Worm (Caenorhabditis elegans) whole organism, L1 larva: Measurements from ENCODE around the gene lsm-4.

Source experiments
- C04F5.9 ChIP-seq: sonication (generic microtip); optimal IDR thresholded peaks from 2 replicates; lab custom pipeline; 2016; ENCODE audit warnings: missing genetic modification characterization, missing compliant biosample characterization
- C16A3.4 ChIP-seq: fragments of 150-350 bp; optimal IDR thresholded peaks from 2 replicates; lab custom pipeline; 2014; ENCODE audit warnings: missing biosample characterization, missing genetic modification characterization
- aha-1 ChIP-seq: fragments of 150-350 bp; optimal IDR thresholded peaks from 2 replicates; lab custom pipeline; 2014; ENCODE audit warnings: missing biosample characterization, missing genetic modification characterization
- alr-1 ChIP-seq: fragments of 200-800 bp; sonication (Bioruptor generic); optimal IDR thresholded peaks from 2 replicates; lab custom pipeline; 2018; ENCODE audit warnings: borderline replicate concordance, mild to moderate bottlenecking, missing genetic modification characterization, missing compliant biosample characterization
- aly-2 ChIP-seq: fragments of 150-350 bp; optimal IDR thresholded peaks from 2 replicates; lab custom pipeline; 2014; ENCODE audit warnings: missing biosample characterization, missing genetic modification characterization
- ama-1 ChIP-seq: fragments of 150-350 bp; optimal IDR thresholded peaks from 2 replicates; lab custom pipeline; 2014
- blmp-1 ChIP-seq: fragments of 150-350 bp; optimal IDR thresholded peaks from 2 replicates; lab custom pipeline; 2014; ENCODE audit warnings: missing biosample characterization, missing genetic modification characterization
- ceh-82 ChIP-seq, 3 experiments: fragments of 150-350 bp in 1 of 3; sonication (generic microtip) in 2 of 3; optimal IDR thresholded peaks; 2 replicates each; lab custom pipeline; 2014 to 2017; ENCODE audit warnings: missing biosample characterization in 3 of 3, missing genetic modification characterization in 3 of 3
- ceh-88 ChIP-seq: fragments of 200-800 bp; sonication (Bioruptor generic); IDR thresholded peaks from 2 replicates; pipeline ENCODE4 v1.3.6; 2022; ENCODE audit warnings: missing genetic modification characterization, missing compliant biosample characterization
- ces-1 ChIP-seq: fragments of 150-350 bp; optimal IDR thresholded peaks from 2 replicates; lab custom pipeline; 2014; ENCODE audit warnings: missing biosample characterization, missing genetic modification reagents, missing genetic modification characterization
- dpl-1 ChIP-seq, 3 experiments: fragments of 150-350 bp in 2 of 3; sonication (generic microtip) in 1 of 3; optimal IDR thresholded peaks; 2 replicates each; lab custom pipeline; 2014 to 2017; ENCODE audit warnings: missing biosample characterization in 3 of 3, missing genetic modification characterization in 3 of 3, missing genetic modification reagents in 3 of 3
- efl-1 ChIP-seq, 4 experiments: fragments of 150-350 bp; optimal IDR thresholded peaks in 3 of 4; peaks in 1 of 4; 1 replicate in 1 of 4; 2 replicates in 3 of 4; lab custom pipeline; 2014; ENCODE audit warnings: missing biosample characterization in 2 of 4, missing genetic modification characterization in 2 of 4, missing genetic modification reagents in 2 of 4
- efl-3 ChIP-seq: fragments of 200-800 bp; sonication (Bioruptor generic); optimal IDR thresholded peaks from 2 replicates; lab custom pipeline; 2018; ENCODE audit warnings: mild to moderate bottlenecking, missing genetic modification characterization, missing compliant biosample characterization
- egl-13 ChIP-seq: sonication (generic microtip); optimal IDR thresholded peaks from 2 replicates; lab custom pipeline; 2016; ENCODE audit warnings: missing genotype, missing genetic modification reagents, missing genetic modification characterization, missing compliant biosample characterization
- egl-27 ChIP-seq, 2 experiments: fragments of 150-350 bp in 1 of 2; sonication (generic microtip); optimal IDR thresholded peaks; 3 replicates each; lab custom pipeline; 2017 to 2018; ENCODE audit warnings: missing biosample characterization in 2 of 2, missing genetic modification characterization in 2 of 2, missing genetic modification reagents in 2 of 2
- elt-2 ChIP-seq: sonication (generic microtip); optimal IDR thresholded peaks from 2 replicates; lab custom pipeline; 2016; ENCODE audit warnings: missing genetic modification characterization, mild to moderate bottlenecking, inconsistent platforms, missing compliant biosample characterization, missing genetic modification reagents
- fkh-10 ChIP-seq: sonication (generic microtip); optimal IDR thresholded peaks from 2 replicates; lab custom pipeline; 2017; ENCODE audit warnings: missing biosample characterization, missing genetic modification reagents, missing genetic modification characterization
- fkh-4 ChIP-seq: sonication (generic microtip); optimal IDR thresholded peaks from 2 replicates; lab custom pipeline; 2016; ENCODE audit warnings: missing compliant biosample characterization, missing genetic modification characterization, borderline replicate concordance
- fkh-8 ChIP-seq: sonication (generic microtip); optimal IDR thresholded peaks from 2 replicates; lab custom pipeline; 2016; ENCODE audit warnings: mild to moderate bottlenecking, missing genetic modification characterization, missing compliant biosample characterization
- fos-1 ChIP-seq: fragments of 150-350 bp; optimal IDR thresholded peaks from 2 replicates; lab custom pipeline; 2014; ENCODE audit warnings: missing biosample characterization, missing genetic modification characterization
- grh-1 ChIP-seq: fragments of 200-800 bp; sonication (Bioruptor generic); IDR thresholded peaks from 2 replicates; pipeline ENCODE4 v1.3.6; 2022; ENCODE audit warnings: missing genetic modification reagents, missing genetic modification characterization, missing compliant biosample characterization
- jun-1 ChIP-seq: fragments of 150-350 bp; optimal IDR thresholded peaks from 2 replicates; lab custom pipeline; 2014; ENCODE audit warnings: missing biosample characterization, missing genetic modification reagents, missing genetic modification characterization
- lin-14 ChIP-seq: fragments of 200-800 bp; sonication (Bioruptor generic); optimal IDR thresholded peaks from 2 replicates; lab custom pipeline; 2018; ENCODE audit warnings: mild to moderate bottlenecking, missing genetic modification characterization, moderate library complexity, missing compliant biosample characterization
- lin-35 ChIP-seq, 2 experiments: fragments of 150-350 bp; optimal IDR thresholded peaks; 2 replicates each; lab custom pipeline; 2014; ENCODE audit warnings: missing biosample characterization in 2 of 2, missing genetic modification characterization in 2 of 2, missing genetic modification reagents in 2 of 2
- lir-3 ChIP-seq: sonication (generic microtip); optimal IDR thresholded peaks from 2 replicates; lab custom pipeline; 2016; ENCODE audit warnings: mild to moderate bottlenecking, missing genetic modification characterization, moderate library complexity, missing compliant biosample characterization; ENCODE audit not compliant: poor library complexity
- lsy-2 ChIP-seq, 2 experiments: fragments of 150-350 bp; optimal IDR thresholded peaks; 2 replicates each; lab custom pipeline; 2014; ENCODE audit warnings: missing biosample characterization in 2 of 2, missing genetic modification characterization in 2 of 2
- mab-9 ChIP-seq: fragments of 200-800 bp; sonication (Bioruptor generic); IDR thresholded peaks from 2 replicates; pipeline ENCODE4 v1.3.6; 2022; ENCODE audit warnings: missing genetic modification reagents, missing genetic modification characterization, missing compliant biosample characterization
- mdl-1 ChIP-seq, 2 experiments: fragments of 150-350 bp; optimal IDR thresholded peaks; 2 replicates each; lab custom pipeline; 2014 to 2017; ENCODE audit warnings: missing biosample characterization in 2 of 2, missing genetic modification characterization in 2 of 2, inconsistent platforms in 1 of 2
- mep-1 ChIP-seq: fragments of 150-350 bp; optimal IDR thresholded peaks from 2 replicates; lab custom pipeline; 2014; ENCODE audit warnings: missing biosample characterization, missing genetic modification characterization
- nhr-11 ChIP-seq: fragments of 150-350 bp; optimal IDR thresholded peaks from 2 replicates; lab custom pipeline; 2014; ENCODE audit warnings: missing biosample characterization, missing genetic modification characterization
- nhr-19 ChIP-seq: fragments of 200-800 bp; sonication (Bioruptor generic); conservative IDR thresholded peaks from 2 replicates; pipeline ENCODE4 v1.3.6; 2022; ENCODE audit warnings: missing genetic modification characterization, missing compliant biosample characterization
- nhr-20 ChIP-seq: sonication (generic microtip); optimal IDR thresholded peaks from 2 replicates; lab custom pipeline; 2016; ENCODE audit warnings: mild to moderate bottlenecking, missing genetic modification characterization, missing compliant biosample characterization
- nhr-237 ChIP-seq: fragments of 150-350 bp; optimal IDR thresholded peaks from 2 replicates; lab custom pipeline; 2014; ENCODE audit warnings: missing biosample characterization, missing genetic modification characterization
- nhr-28 ChIP-seq: fragments of 150-350 bp; optimal IDR thresholded peaks from 2 replicates; lab custom pipeline; 2014; ENCODE audit warnings: missing biosample characterization, missing genetic modification characterization
- nhr-47 ChIP-seq: sonication (generic microtip); optimal IDR thresholded peaks from 2 replicates; lab custom pipeline; 2016; ENCODE audit warnings: mild to moderate bottlenecking, missing genetic modification characterization, moderate library complexity, missing compliant biosample characterization
- nhr-84 ChIP-seq: sonication (generic microtip); optimal IDR thresholded peaks from 2 replicates; lab custom pipeline; 2017; ENCODE audit warnings: missing biosample characterization, missing genetic modification characterization
- nhr-85 ChIP-seq: sonication (generic microtip); peaks from one replicate; lab custom pipeline; 2016; ENCODE audit warnings: missing genetic modification characterization, inconsistent platforms, missing compliant biosample characterization
- pax-3 ChIP-seq: fragments of 200-800 bp; sonication (Bioruptor generic); optimal IDR thresholded peaks from 2 replicates; lab custom pipeline; 2018; ENCODE audit warnings: mild to moderate bottlenecking, missing genetic modification characterization, moderate library complexity, missing compliant biosample characterization
- pqm-1 ChIP-seq: sonication (generic microtip); optimal IDR thresholded peaks from 3 replicates; lab custom pipeline; 2017; ENCODE audit warnings: missing biosample characterization, missing genetic modification characterization
- skn-1 ChIP-seq: fragments of 150-350 bp; optimal IDR thresholded peaks from 2 replicates; lab custom pipeline; 2014; ENCODE audit warnings: missing biosample characterization, missing genetic modification characterization
- snu-23 ChIP-seq: sonication (generic microtip); optimal IDR thresholded peaks from 2 replicates; lab custom pipeline; 2016; ENCODE audit warnings: missing genetic modification characterization, missing compliant biosample characterization
- sptf-1 ChIP-seq: fragments of 150-350 bp; optimal IDR thresholded peaks from 2 replicates; lab custom pipeline; 2014; ENCODE audit warnings: missing biosample characterization, missing genetic modification characterization
- tbx-2 ChIP-seq: sonication (generic microtip); optimal IDR thresholded peaks from 2 replicates; lab custom pipeline; 2016; ENCODE audit warnings: missing genetic modification characterization, missing compliant biosample characterization
- tlp-1 ChIP-seq: fragments of 150-350 bp; optimal IDR thresholded peaks from 2 replicates; lab custom pipeline; 2014; ENCODE audit warnings: missing biosample characterization, missing genetic modification characterization
- unc-130 ChIP-seq: fragments of 150-350 bp; optimal IDR thresholded peaks from 2 replicates; lab custom pipeline; 2017; ENCODE audit warnings: missing biosample characterization, missing genetic modification characterization, inconsistent platforms
- unc-30 ChIP-seq: sonication (generic microtip); optimal IDR thresholded peaks from 2 replicates; lab custom pipeline; 2017; ENCODE audit warnings: missing biosample characterization, missing genetic modification characterization
- unc-86 ChIP-seq: sonication (generic microtip); optimal IDR thresholded peaks from 2 replicates; lab custom pipeline; 2016; ENCODE audit warnings: missing genetic modification characterization, missing compliant biosample characterization
- xbp-1 ChIP-seq: sonication (generic microtip); optimal IDR thresholded peaks from 2 replicates; lab custom pipeline; 2016; ENCODE audit warnings: missing genetic modification characterization, missing compliant biosample characterization
- ztf-11 ChIP-seq, 2 experiments: sonication (generic microtip); optimal IDR thresholded peaks; 2 replicates each; lab custom pipeline; 2016 to 2017; ENCODE audit warnings: missing genetic modification characterization in 2 of 2, missing biosample characterization in 1 of 2, missing compliant biosample characterization in 1 of 2

Gene lsm-4

DNA sequence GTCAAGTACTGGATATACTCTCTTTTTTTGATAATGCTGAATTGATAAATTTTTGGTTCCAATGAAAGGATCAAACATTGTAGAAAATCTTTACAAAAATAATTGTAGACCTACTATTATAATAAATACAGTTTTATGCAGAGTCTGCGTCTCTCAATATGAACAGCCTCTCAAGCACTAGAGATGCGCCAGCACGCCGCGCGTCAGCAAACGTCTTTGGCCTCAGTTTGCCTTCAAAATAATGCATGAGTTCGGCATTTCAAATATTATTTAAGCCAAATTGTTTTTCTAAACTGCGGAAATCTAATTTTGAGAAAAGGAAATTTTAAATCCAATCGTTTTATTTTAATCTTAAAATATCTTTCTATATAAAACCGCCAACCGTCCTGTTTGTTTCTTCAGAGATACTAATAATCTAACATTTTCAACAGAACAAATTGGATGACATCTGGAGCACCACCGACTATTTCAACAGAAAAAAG lies 48.7 kb upstream of the lsm-4 start, which contains the start of gene cul-4 (continued):
- TF ChIP-seq xbp-1 (tag; lab: Kevin White, UChicago) (peak; percentile 85), lin-14 (GFP tag; lab: Kevin White, UChicago) (no peak), unc-30 (tag; lab: Kevin White, UChicago) (no peak), lir-3 (tag; lab: Kevin White, UChicago) (peak; percentile 85), sptf-1 (no peak), egl-13 (tag; lab: Kevin White, UChicago) (peak; percentile 65), tlp-1 (no peak), lsy-2 (tag; optimal IDR thresholded peaks at IDR 0.05; lab: Kevin White, UChicago) (peak; percentile 84 to 88), C04F5.9 (tag; lab: Kevin White, UChicago) (peak; percentile 59), ztf-11 (tag; optimal IDR thresholded peaks at IDR 0.05; lab: Kevin White, UChicago) (peak in 1 of 2 experiments; percentile 31), skn-1 (tag; lab: Kevin White, UChicago) (peak; percentile 64), snu-23 (GFP tag; lab: Kevin White, UChicago) (peak; percentile 84), pax-3 (no peak), pqm-1 (no peak), dpl-1 (GFP tag; optimal IDR thresholded peaks at IDR 0.05; lab: Kevin White, UChicago) (peak; percentile 59 to 82 (median 82)), efl-3 (GFP tag; lab: Kevin White, UChicago) (no peak), mab-9 (GFP tag; lab: Robert Waterston, UW) (peak; percentile 66; the same call in 1 of the 2 replicates), mep-1 (peak; percentile 90), egl-27 (tag; optimal IDR thresholded peaks at IDR 0.05; lab: Kevin White, UChicago) (no peak), alr-1 (no peak), grh-1 (GFP tag; lab: Robert Waterston, UW) (peak; percentile 66), fkh-10 (GFP tag; lab: Kevin White, UChicago) (no peak), elt-2 (tag; lab: Kevin White, UChicago) (peak; percentile 3), jun-1 (peak; percentile 60), aly-2 (tag; lab: Kevin White, UChicago) (no peak), ceh-82 (tag; optimal IDR thresholded peaks at IDR 0.05; lab: Kevin White, UChicago) (peak; percentile 64 to 72 (median 72)), tbx-2 (tag; lab: Kevin White, UChicago) (no peak), fkh-8 (tag; lab: Kevin White, UChicago) (peak; percentile 27), ceh-88 (GFP tag; lab: Robert Waterston, UW) (0 out of 2 replicates have a peak, but pooled peaks have one; percentile 28), blmp-1 (tag; lab: Kevin White, UChicago) (peak; percentile 65), nhr-84 (no peak), nhr-19 (GFP tag; lab: Robert Waterston, UW) (peak; percentile 82), C16A3.4 (tag; lab: Kevin White, UChicago) (peak; percentile 41), ama-1 (lab: Kevin White, UChicago) (no peak), nhr-237 (tag; lab: Kevin White, UChicago) (no peak), unc-130 (tag; lab: Kevin White, UChicago) (peak; percentile 75), lin-35 (GFP tag; optimal IDR thresholded peaks at IDR 0.05; lab: Kevin White, UChicago) (peak; percentile 76 to 82), ces-1 (GFP tag; lab: Kevin White, UChicago) (no peak), nhr-85 (tag; lab: Kevin White, UChicago) (peak; percentile 89), nhr-11 (tag; lab: Kevin White, UChicago) (no peak), fos-1 (peak; percentile 6), nhr-20 (tag; lab: Kevin White, UChicago) (peak; percentile 85), efl-1 (optimal IDR thresholded peaks at IDR 0.05; lab: Kevin White, UChicago) (peak; percentile 71 to 82), efl-1 (GFP tag; optimal IDR thresholded peaks at IDR 0.05 in 1 of 2; lab: Kevin White, UChicago) (peak; percentile 76 to 97), unc-86 (tag; lab: Kevin White, UChicago) (peak; percentile 71), mdl-1 (tag; optimal IDR thresholded peaks at IDR 0.05; lab: Kevin White, UChicago) (peak in 1 of 2 experiments; percentile 46), nhr-47 (tag; lab: Kevin White, UChicago) (no peak), nhr-28 (tag; lab: Kevin White, UChicago) (no peak), fkh-4 (no peak), aha-1 (no peak)
- TF ChIP-seq, all 84 proteins: peak for 45
